Fruit fly (Drosophila melanogaster) whole organism, prepupa: Measurements from ENCODE around the gene RpS29.

Experiments used
- CG11762 ChIP-seq: fragments of 200-800 bp; sonication (Bioruptor generic); optimal IDR thresholded peaks from 3 replicates; lab custom pipeline; 2016; ENCODE audit warnings: missing biosample characterization, missing genetic modification characterization; ENCODE audit not compliant: insufficient read depth
- CG15336 ChIP-seq: fragments of 200-800 bp; sonication (Bioruptor generic); IDR thresholded peaks from 2 replicates; pipeline ENCODE4 v1.3.6; 2022; ENCODE audit warnings: missing biosample characterization, missing genetic modification characterization
- CG34406 ChIP-seq: fragments of 200-800 bp; sonication (Bioruptor generic); optimal IDR thresholded peaks from 3 replicates; lab custom pipeline; 2016; ENCODE audit warnings: missing biosample characterization, missing genetic modification characterization
- CG6276 ChIP-seq: fragments of 200-800 bp; sonication (Bioruptor generic); optimal IDR thresholded peaks from 2 replicates; lab custom pipeline; 2017; ENCODE audit warnings: missing biosample characterization, mild to moderate bottlenecking, missing genetic modification characterization
- CG6808 ChIP-seq: fragments of 200-800 bp; sonication (Bioruptor generic); optimal IDR thresholded peaks from 3 replicates; lab custom pipeline; 2017; ENCODE audit warnings: missing biosample characterization, missing genetic modification characterization, mild to moderate bottlenecking, moderate library complexity, missing genetic modification reagents
- CG8632 ChIP-seq: fragments of 200-800 bp; sonication (Bioruptor generic); optimal IDR thresholded peaks from 3 replicates; lab custom pipeline; 2016; ENCODE audit warnings: missing biosample characterization, missing genetic modification characterization
- Ets21C ChIP-seq: fragments of 200-800 bp; sonication (Bioruptor generic); optimal IDR thresholded peaks from 3 replicates; lab custom pipeline; 2016; ENCODE audit warnings: missing biosample characterization, missing genetic modification characterization
- Hr39 ChIP-seq: fragments of 200-800 bp; sonication (Bioruptor generic); optimal IDR thresholded peaks from 2 replicates; lab custom pipeline; 2016; ENCODE audit warnings: missing biosample characterization, missing genetic modification characterization
- Hr4 ChIP-seq: fragments of 200-800 bp; sonication (Bioruptor generic); optimal IDR thresholded peaks from 3 replicates; lab custom pipeline; 2016; ENCODE audit warnings: missing biosample characterization, missing genetic modification characterization
- Sox15 ChIP-seq: fragments of 200-800 bp; sonication (Bioruptor generic); optimal IDR thresholded peaks from 3 replicates; lab custom pipeline; 2016; ENCODE audit warnings: missing biosample characterization, missing genetic modification characterization
- dsx ChIP-seq: fragments of 200-800 bp; optimal IDR thresholded peaks from 3 replicates; lab custom pipeline; 2019; ENCODE audit warnings: missing biosample characterization, mild to moderate bottlenecking, missing genetic modification characterization, moderate library complexity; ENCODE audit not compliant: poor library complexity, severe bottlenecking
- esn ChIP-seq: fragments of 200-800 bp; sonication (Bioruptor generic); optimal IDR thresholded peaks from 2 replicates; lab custom pipeline; 2016; ENCODE audit warnings: missing biosample characterization, mild to moderate bottlenecking, missing genetic modification characterization, moderate library complexity
- fd85E ChIP-seq: fragments of 200-800 bp; sonication (Bioruptor generic); optimal IDR thresholded peaks from 3 replicates; lab custom pipeline; 2016; ENCODE audit warnings: missing biosample characterization, missing genetic modification characterization

DNA sequence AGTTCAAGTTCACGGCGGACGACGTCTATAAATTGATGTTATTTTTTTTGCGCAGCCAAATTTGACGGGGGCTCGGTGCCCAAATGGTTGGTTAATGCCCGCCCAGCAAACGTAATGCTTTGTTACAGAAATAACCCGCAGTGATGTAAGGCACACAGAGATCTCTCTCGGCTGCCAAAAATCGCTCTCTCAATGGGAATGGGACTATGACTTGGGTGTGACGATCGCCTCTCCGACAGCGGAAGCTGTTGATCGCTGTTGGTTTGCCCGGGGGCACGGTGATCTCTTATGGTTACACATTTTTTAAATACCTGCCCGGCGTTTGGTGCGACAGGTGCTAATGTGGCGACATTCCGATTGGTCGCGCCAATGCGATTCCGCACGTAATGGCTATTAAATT lies 7.7 kb upstream of the RpS29 start:
- TF ChIP-seq CG11762 (GFP tag; lab: Kevin White, UChicago) (no peak), Sox15 (GFP tag; lab: Kevin White, UChicago) (no peak), dsx (no peak), Ets21C (GFP tag; lab: Kevin White, UChicago) (no peak), fd85E (no peak), CG6808 (no peak), CG6276 (GFP tag; lab: Kevin White, UChicago) (no peak), Hr4 (GFP tag; lab: Kevin White, UChicago) (no peak), CG15336 (GFP tag; lab: Robert Waterston, UW) (no peak), CG34406 (GFP tag; lab: Kevin White, UChicago) (no peak), CG8632 (no peak), Hr39 (no peak), esn (no peak)
